Fruit fly (Drosophila melanogaster): ENCODE data around the gene CG6310.

CG6310 gene

dm6 chr3L:11047877-11048276, 21.8 kb downstream of the CG6310 start (continued):
- TF ChIP-seq CG6854 (GFP tag; optimal IDR thresholded peaks at IDR 0.05) (peak; percentile 46), CG3726 (GFP tag; IDR thresholded peaks at IDR 0.05) (no peak), CkIIα-i1 (GFP tag; IDR thresholded peaks at IDR 0.05) (no peak), btn (GFP tag; optimal IDR thresholded peaks at IDR 0.05) (peak; percentile 42), ranshi (GFP tag; IDR thresholded peaks at IDR 0.05) (peak; percentile 72), fu2 (GFP tag; optimal IDR thresholded peaks at IDR 0.05) (peak; percentile 45), CG31365 (tag; optimal IDR thresholded peaks at IDR 0.05) (peak; percentile 59), Max (GFP tag; optimal IDR thresholded peaks at IDR 0.05) (peak; percentile 24), CG6689 (GFP tag; IDR thresholded peaks at IDR 0.05) (0 out of 2 replicates have a peak, but pooled peaks have one; percentile 19), Med (GFP tag) (peak; percentile 98), CG10321 (GFP tag; IDR thresholded peaks at IDR 0.05) (no peak), Asciz (GFP tag; optimal IDR thresholded peaks at IDR 0.05) (peak; percentile 51), CG3163 (GFP tag; optimal IDR thresholded peaks at IDR 0.05) (peak; percentile 64), PHDP (tag; optimal IDR thresholded peaks at IDR 0.05) (peak; percentile 62), slp2 (GFP tag; optimal IDR thresholded peaks at IDR 0.05) (peak; percentile 82), schlank (tag; optimal IDR thresholded peaks at IDR 0.05) (peak; percentile 42), yki (optimal IDR thresholded peaks at IDR 0.05) (no peak), CG13123 (GFP tag; optimal IDR thresholded peaks at IDR 0.05) (no peak), CG12769 (tag; optimal IDR thresholded peaks at IDR 0.05) (peak; percentile 68), slbo (GFP tag; IDR thresholded peaks at IDR 0.05) (peak; percentile 87), CG3847 (GFP tag; IDR thresholded peaks at IDR 0.05) (peak; percentile 77; the same call in 1 of the 2 replicates), dpn (GFP tag; optimal IDR thresholded peaks at IDR 0.05) (peak; percentile 79 to 85), CG4282 (GFP tag; optimal IDR thresholded peaks at IDR 0.05) (peak; percentile 40), CG43689 (GFP tag; IDR thresholded peaks at IDR 0.05) (peak; percentile 50; the same call in 1 of the 2 replicates), tap (tag; optimal IDR thresholded peaks at IDR 0.05) (no peak), run (tag; optimal IDR thresholded peaks at IDR 0.05) (no peak), Meics (GFP tag; optimal IDR thresholded peaks at IDR 0.05) (peak; percentile 81), Nf-YA (GFP tag; IDR thresholded peaks at IDR 0.05) (peak; percentile 46; the same call in 1 of the 2 replicates), CG7271 (tag; optimal IDR thresholded peaks at IDR 0.05) (peak; percentile 34), NFAT (GFP tag; IDR thresholded peaks at IDR 0.05) (peak; percentile 95), CG10654 (GFP tag; optimal IDR thresholded peaks at IDR 0.05) (peak; percentile 45), CG4360 (GFP tag; IDR thresholded peaks at IDR 0.05) (no peak; the same call in 1 of the 2 replicates), hbn (GFP tag; IDR thresholded peaks at IDR 0.05; ENCODE audit: partially characterized antibody) (no peak), CG15269 (tag; optimal IDR thresholded peaks at IDR 0.05) (peak; percentile 55), Atf-2 (GFP tag; optimal IDR thresholded peaks at IDR 0.05) (peak; percentile 79), BEAF-32 (GFP tag; optimal IDR thresholded peaks at IDR 0.05) (no peak), Adf1 (GFP tag; IDR thresholded peaks at IDR 0.05) (peak; percentile 19; the same call in 1 of the 2 replicates), gfzf (GFP tag; optimal IDR thresholded peaks at IDR 0.05) (no peak), CG11093 (GFP tag; IDR thresholded peaks at IDR 0.05) (peak; percentile 50; the same call in 2 of the 3 replicates), Gsc (GFP tag; IDR thresholded peaks at IDR 0.05) (no peak), sqz (GFP tag; optimal IDR thresholded peaks at IDR 0.05) (peak; percentile 68), dan (GFP tag; IDR thresholded peaks at IDR 0.05) (no peak), mld (GFP tag; IDR thresholded peaks at IDR 0.05; ENCODE audit: partially characterized antibody) (no peak), E2f2 (GFP tag; IDR thresholded peaks at IDR 0.05) (peak; percentile 25; the same call in 1 of the 2 replicates), CG6254 (GFP tag; optimal IDR thresholded peaks at IDR 0.05) (peak; percentile 29), Tbp (GFP tag; optimal IDR thresholded peaks at IDR 0.05) (no peak), p53 (GFP tag; optimal IDR thresholded peaks at IDR 0.05) (peak; percentile 58), CG3838 (GFP tag; optimal IDR thresholded peaks at IDR 0.05) (peak; percentile 12), CG32767 (GFP tag; IDR thresholded peaks at IDR 0.05) (no peak), Six4 (GFP tag; optimal IDR thresholded peaks at IDR 0.05) (peak; percentile 54), Ada2b (GFP tag; IDR thresholded peaks at IDR 0.05) (peak; percentile 57; the same call in 1 of the 2 replicates), inv (GFP tag; IDR thresholded peaks at IDR 0.05; ENCODE audit: partially characterized antibody) (no peak)
